Worm (Caenorhabditis elegans) whole organism, L2 larva: Measurements from ENCODE around the gene T02H6.11.

ENCODE experiments used
- R02D3.7 ChIP-seq: fragments of 150-350 bp; optimal IDR thresholded peaks from 2 replicates; lab custom pipeline; 2014; ENCODE audit warnings: missing biosample characterization, missing genetic modification characterization
- blmp-1 ChIP-seq: sonication (generic microtip); optimal IDR thresholded peaks from 2 replicates; lab custom pipeline; 2017; ENCODE audit warnings: missing genetic modification characterization, mild to moderate bottlenecking, missing compliant biosample characterization, antibody characterized with exemption, moderate library complexity; ENCODE audit not compliant: insufficient read depth
- egl-27 ChIP-seq: sonication (generic microtip); optimal IDR thresholded peaks from 3 replicates; lab custom pipeline; 2017; ENCODE audit warnings: missing biosample characterization, missing genetic modification reagents, missing genetic modification characterization
- elt-3 ChIP-seq: sonication (generic microtip); optimal IDR thresholded peaks from 2 replicates; lab custom pipeline; 2017; ENCODE audit warnings: missing biosample characterization, missing genetic modification characterization
- nhr-21 ChIP-seq: fragments of 150-350 bp; optimal IDR thresholded peaks from 2 replicates; lab custom pipeline; 2014; ENCODE audit warnings: missing biosample characterization, missing genetic modification characterization
- nhr-77 ChIP-seq: fragments of 150-350 bp; optimal IDR thresholded peaks from 2 replicates; lab custom pipeline; 2014; ENCODE audit warnings: missing biosample characterization, missing genetic modification characterization

DNA sequence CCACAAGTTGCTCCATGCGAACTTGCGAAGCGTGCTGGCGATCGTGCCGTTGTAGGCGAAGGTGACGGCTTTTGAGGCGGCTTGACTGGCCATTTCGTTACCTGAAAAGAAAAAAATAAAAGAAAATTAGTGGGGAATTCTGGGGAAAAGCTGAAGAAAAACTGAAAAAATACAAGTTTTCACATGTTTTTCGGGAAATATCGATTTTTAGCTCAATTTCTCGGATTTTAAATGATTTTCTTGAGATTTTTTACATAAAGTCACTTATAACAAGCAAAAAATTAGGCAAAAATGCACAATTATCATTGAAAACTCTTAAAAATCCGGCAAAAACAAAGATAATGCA is at the start of gene T02H6.11:
- TF ChIP-seq nhr-21 (tag; lab: Kevin White, UChicago), result no peak
- TF ChIP-seq blmp-1 (tag; lab: Kevin White, UChicago), result no peak
- no peak for TF ChIP-seq egl-27 (tag; lab: Kevin White, UChicago)
- no peak for TF ChIP-seq R02D3.7
- TF ChIP-seq elt-3 (tag; lab: Kevin White, UChicago), result no peak
- no peak for TF ChIP-seq nhr-77 (tag; lab: Kevin White, UChicago)
